Fruit fly (Drosophila melanogaster) whole organism, embryonic: ENCODE data around the gene CG6398.
A peak's percentile ranks its signal among the peaks of the same experiment; 100 is the strongest.

Experiments
- Asciz ChIP-seq: fragments of 200-800 bp; sonication (Bioruptor generic); optimal IDR thresholded peaks from 2 replicates; lab custom pipeline; 2017; ENCODE audit warnings: missing biosample characterization, mild to moderate bottlenecking, missing genetic modification characterization, missing genetic modification reagents
- C15 ChIP-seq: fragments of 200-800 bp; sonication (Bioruptor generic); IDR thresholded peaks from 3 replicates; pipeline ENCODE4 v1.3.6; 2022; ENCODE audit warnings: missing biosample characterization, missing genetic modification characterization
- CG1024 ChIP-seq: fragments of 200-800 bp; sonication (Bioruptor generic); IDR thresholded peaks from 2 replicates; pipeline ENCODE4 v1.3.6; 2022; ENCODE audit warnings: missing biosample characterization, missing genetic modification characterization
- CG10267 ChIP-seq: fragments of 200-800 bp; sonication (Bioruptor generic); optimal IDR thresholded peaks from 2 replicates; lab custom pipeline; 2018; ENCODE audit warnings: missing biosample characterization, mild to moderate bottlenecking, missing genetic modification characterization, moderate library complexity
- CG10979 ChIP-seq: fragments of 200-800 bp; sonication (Bioruptor generic); optimal IDR thresholded peaks from 2 replicates; lab custom pipeline; 2018; ENCODE audit warnings: missing biosample characterization, mild to moderate bottlenecking, missing genetic modification characterization, moderate library complexity
- CG15011 ChIP-seq: fragments of 200-800 bp; sonication (Bioruptor generic); optimal IDR thresholded peaks from 3 replicates; lab custom pipeline; 2018; ENCODE audit warnings: missing biosample characterization, mild to moderate bottlenecking, missing genetic modification characterization
- CG1529 ChIP-seq: fragments of 200-800 bp; sonication (Bioruptor generic); optimal IDR thresholded peaks from 3 replicates; lab custom pipeline; 2018; ENCODE audit warnings: missing biosample characterization, missing genetic modification characterization
- CG2116 ChIP-seq: fragments of 200-800 bp; sonication (Bioruptor generic); optimal IDR thresholded peaks from 3 replicates; lab custom pipeline; 2018; ENCODE audit warnings: missing biosample characterization, mild to moderate bottlenecking, missing genetic modification characterization
- CG2202 ChIP-seq: fragments of 200-800 bp; sonication (Bioruptor generic); optimal IDR thresholded peaks from 2 replicates; lab custom pipeline; 2018; ENCODE audit warnings: missing biosample characterization, mild to moderate bottlenecking, missing genetic modification characterization
- CG5953 ChIP-seq: fragments of 200-800 bp; sonication (Bioruptor generic); IDR thresholded peaks from 2 replicates; pipeline ENCODE4 v1.3.6; 2022; ENCODE audit warnings: missing biosample characterization, missing genetic modification characterization
- CG6254 ChIP-seq: fragments of 200-800 bp; sonication (Bioruptor generic); optimal IDR thresholded peaks from 3 replicates; lab custom pipeline; 2017; ENCODE audit warnings: mild to moderate bottlenecking, missing biosample characterization, missing genetic modification reagents, missing genetic modification characterization
- CG6854 ChIP-seq: fragments of 200-800 bp; sonication (Bioruptor generic); optimal IDR thresholded peaks from 3 replicates; lab custom pipeline; 2017; ENCODE audit warnings: missing biosample characterization, mild to moderate bottlenecking, missing genetic modification characterization
- CG7372 ChIP-seq: fragments of 200-800 bp; sonication (Bioruptor generic); IDR thresholded peaks from 2 replicates; pipeline ENCODE4 v1.3.6; 2022; ENCODE audit warnings: missing biosample characterization, missing genetic modification characterization
- CG7786 ChIP-seq: fragments of 200-800 bp; sonication (Bioruptor generic); optimal IDR thresholded peaks from 2 replicates; lab custom pipeline; 2016; ENCODE audit warnings: missing biosample characterization, missing genetic modification characterization
- CG7928 ChIP-seq: fragments of 200-800 bp; sonication (Bioruptor generic); optimal IDR thresholded peaks from 2 replicates; lab custom pipeline; 2017; ENCODE audit warnings: missing biosample characterization, mild to moderate bottlenecking, missing genetic modification characterization
- CG8089 ChIP-seq: fragments of 200-800 bp; sonication (Bioruptor generic); optimal IDR thresholded peaks from 3 replicates; lab custom pipeline; 2016; ENCODE audit warnings: missing biosample characterization, missing genetic modification characterization
- CG8478 ChIP-seq: fragments of >200 bp; optimal IDR thresholded peaks from 2 replicates; lab custom pipeline; 2018
- CHES-1-like ChIP-seq: fragments of 200-800 bp; sonication (Bioruptor generic); optimal IDR thresholded peaks from 2 replicates; lab custom pipeline; 2016; ENCODE audit warnings: missing biosample characterization, missing genetic modification characterization
- CTCF ChIP-seq: fragments of 200-800 bp; sonication (Bioruptor generic); optimal IDR thresholded peaks from 2 replicates; lab custom pipeline; 2017; ENCODE audit warnings: missing biosample characterization, mild to moderate bottlenecking, missing genetic modification characterization, moderate library complexity
- D19B ChIP-seq: fragments of 200-800 bp; sonication (Bioruptor generic); optimal IDR thresholded peaks from 2 replicates; lab custom pipeline; 2017; ENCODE audit warnings: missing biosample characterization, mild to moderate bottlenecking, missing genetic modification characterization
- Dip3 ChIP-seq: fragments of 200-800 bp; sonication (Bioruptor generic); optimal IDR thresholded peaks from 3 replicates; lab custom pipeline; 2016; ENCODE audit warnings: missing biosample characterization, missing genetic modification characterization
- Eip74EF ChIP-seq, 2 experiments: fragments of 200-800 bp in 1 of 2; fragments of >200 bp in 1 of 2; sonication (Bioruptor generic) in 1 of 2; optimal IDR thresholded peaks; 2 replicates each; lab custom pipeline; 2017 to 2019; ENCODE audit warnings: missing biosample characterization in 2 of 2, missing genetic modification characterization in 2 of 2, mild to moderate bottlenecking in 1 of 2, moderate library complexity in 1 of 2
- HLH4C ChIP-seq: fragments of 200-800 bp; sonication (Bioruptor generic); IDR thresholded peaks from 3 replicates; pipeline ENCODE4 v1.3.6; 2022; ENCODE audit warnings: missing biosample characterization, missing genetic modification characterization; ENCODE audit not compliant: partially characterized antibody
- Lhr ChIP-seq: fragments of 200-800 bp; sonication (Bioruptor generic); optimal IDR thresholded peaks from 3 replicates; lab custom pipeline; 2017; ENCODE audit warnings: mild to moderate bottlenecking, missing biosample characterization, missing genetic modification reagents, missing genetic modification characterization
- MBD-R2 ChIP-seq: fragments of 200-800 bp; sonication (Bioruptor generic); IDR thresholded peaks from 2 replicates; pipeline ENCODE4 v1.3.6; 2022; ENCODE audit warnings: missing biosample characterization, missing genetic modification characterization
- Opbp ChIP-seq: fragments of 200-800 bp; sonication (Bioruptor generic); IDR thresholded peaks from 3 replicates; pipeline ENCODE4 v1.3.6; 2022; ENCODE audit warnings: missing biosample characterization, missing genetic modification characterization; ENCODE audit not compliant: partially characterized antibody
- Rfx ChIP-seq: fragments of 200-800 bp; sonication (Bioruptor generic); IDR thresholded peaks from 2 replicates; pipeline ENCODE4 v1.3.6; 2022; ENCODE audit warnings: missing biosample characterization, missing genetic modification characterization
- cato ChIP-seq: fragments of 200-800 bp; sonication (Bioruptor generic); optimal IDR thresholded peaks from 2 replicates; lab custom pipeline; 2016; ENCODE audit warnings: missing biosample characterization, missing genetic modification characterization, borderline replicate concordance
- dati ChIP-seq: fragments of 200-800 bp; sonication (Bioruptor generic); IDR thresholded peaks from 2 replicates; pipeline ENCODE4 v1.3.6; 2022; ENCODE audit warnings: missing biosample characterization, missing genetic modification characterization
- dmrt99B ChIP-seq: fragments of 200-800 bp; sonication (Bioruptor generic); optimal IDR thresholded peaks from 2 replicates; lab custom pipeline; 2018; ENCODE audit warnings: missing biosample characterization, mild to moderate bottlenecking, missing genetic modification characterization, moderate library complexity
- gro ChIP-seq: fragments of 200-800 bp; sonication (Bioruptor generic); optimal IDR thresholded peaks from 2 replicates; lab custom pipeline; 2016; ENCODE audit warnings: missing biosample characterization, missing genetic modification characterization
- ken ChIP-seq: fragments of 200-800 bp; sonication (Bioruptor generic); IDR thresholded peaks from 3 replicates; pipeline ENCODE4 v1.3.6; 2022; ENCODE audit warnings: missing biosample characterization, missing genetic modification characterization
- kni ChIP-seq: fragments of 200-800 bp; sonication (Bioruptor generic); optimal IDR thresholded peaks from 3 replicates; lab custom pipeline; 2017; ENCODE audit warnings: mild to moderate bottlenecking, missing biosample characterization, missing genetic modification reagents, missing genetic modification characterization
- lmd ChIP-seq: fragments of 200-800 bp; sonication (Bioruptor generic); IDR thresholded peaks from 2 replicates; pipeline ENCODE4 v1.3.6; 2022; ENCODE audit warnings: missing biosample characterization, missing genetic modification characterization
- luna ChIP-seq: fragments of 200-800 bp; sonication (Bioruptor generic); optimal IDR thresholded peaks from 2 replicates; lab custom pipeline; 2016; ENCODE audit warnings: missing biosample characterization, missing genetic modification characterization
- maf-S ChIP-seq: fragments of 200-800 bp; sonication (Bioruptor generic); optimal IDR thresholded peaks from 2 replicates; lab custom pipeline; 2016; ENCODE audit warnings: missing biosample characterization, missing genetic modification characterization
- nerfin-1 ChIP-seq: fragments of 200-800 bp; sonication (Bioruptor generic); optimal IDR thresholded peaks from 3 replicates; lab custom pipeline; 2019; ENCODE audit warnings: missing biosample characterization, mild to moderate bottlenecking, missing genetic modification characterization, moderate library complexity
- nom ChIP-seq: fragments of 200-800 bp; sonication (Bioruptor generic); optimal IDR thresholded peaks from 2 replicates; lab custom pipeline; 2017; ENCODE audit warnings: missing biosample characterization, missing genetic modification characterization, mild to moderate bottlenecking, moderate library complexity, missing genetic modification reagents
- oc ChIP-seq: fragments of 200-800 bp; sonication (Bioruptor generic); optimal IDR thresholded peaks from 2 replicates; lab custom pipeline; 2018; ENCODE audit warnings: missing biosample characterization, mild to moderate bottlenecking, missing genetic modification characterization, moderate library complexity
- org-1 ChIP-seq: fragments of 200-800 bp; sonication (Bioruptor generic); optimal IDR thresholded peaks from 2 replicates; lab custom pipeline; 2017; ENCODE audit warnings: missing biosample characterization, missing genetic modification characterization
- pan ChIP-seq, 4 experiments: fragments of >200 bp in 3 of 4; fragments of 200-800 bp in 1 of 4; sonication (Bioruptor generic) in 1 of 4; optimal IDR thresholded peaks in 3 of 4; IDR thresholded peaks in 1 of 4; 2 replicates each; pipeline versions ENCODE4 v1.3.6 to Lab custom; 2017 to 2022; ENCODE audit warnings: missing biosample characterization in 2 of 4, missing genetic modification characterization in 2 of 4, mixed read lengths in 1 of 4
- prd ChIP-seq, 3 experiments: fragments of >200 bp in 2 of 3; fragments of 200-800 bp in 1 of 3; sonication (Bioruptor generic) in 1 of 3; optimal IDR thresholded peaks in 2 of 3; IDR thresholded peaks in 1 of 3; 2 replicates in 2 of 3; 3 replicates in 1 of 3; pipeline versions ENCODE4 v1.3.6 to Lab custom; 2017 to 2022; ENCODE audit warnings: missing biosample characterization in 1 of 3, missing genetic modification characterization in 1 of 3
- psq ChIP-seq: fragments of 200-800 bp; sonication (Bioruptor generic); optimal IDR thresholded peaks from 2 replicates; lab custom pipeline; 2017; ENCODE audit warnings: missing biosample characterization, missing genetic modification characterization
- pum ChIP-seq: fragments of 200-800 bp; sonication (Bioruptor generic); optimal IDR thresholded peaks from 2 replicates; lab custom pipeline; 2016; ENCODE audit warnings: missing biosample characterization, missing genetic modification characterization
- sd ChIP-seq: fragments of 200-800 bp; sonication (Bioruptor generic); optimal IDR thresholded peaks from 3 replicates; lab custom pipeline; 2018; ENCODE audit warnings: missing biosample characterization, mild to moderate bottlenecking, missing genetic modification characterization, moderate library complexity
- sna ChIP-seq: fragments of 200-800 bp; sonication (Bioruptor generic); IDR thresholded peaks from 2 replicates; pipeline ENCODE4 v1.3.6; 2022; ENCODE audit warnings: missing biosample characterization, missing genetic modification characterization; ENCODE audit not compliant: partially characterized antibody
- tll ChIP-seq, 2 experiments: fragments of 200-800 bp in 1 of 2; fragments of >200 bp in 1 of 2; sonication (Bioruptor generic) in 1 of 2; optimal IDR thresholded peaks; 2 replicates each; lab custom pipeline; 2017 to 2019; ENCODE audit warnings: missing biosample characterization in 2 of 2, missing genetic modification characterization in 2 of 2, mild to moderate bottlenecking in 1 of 2, moderate library complexity in 1 of 2
- tna ChIP-seq: fragments of 200-800 bp; sonication (Bioruptor generic); IDR thresholded peaks from 2 replicates; pipeline ENCODE4 v1.3.6; 2022; ENCODE audit warnings: missing biosample characterization, missing genetic modification characterization; ENCODE audit not compliant: partially characterized antibody
- trem ChIP-seq: fragments of 200-800 bp; optimal IDR thresholded peaks from 3 replicates; lab custom pipeline; 2019; ENCODE audit warnings: missing biosample characterization, mild to moderate bottlenecking, missing genetic modification characterization, moderate library complexity
- unc-4 ChIP-seq: fragments of 200-800 bp; sonication (Bioruptor generic); IDR thresholded peaks from 2 replicates; pipeline ENCODE4 v1.3.6; 2022; ENCODE audit warnings: missing biosample characterization, missing genetic modification characterization; ENCODE audit not compliant: partially characterized antibody

CG6398 gene

dm6 chrX:17830211-17830616, 414 bp upstream of the CG6398 start (continued):
- TF ChIP-seq prd (optimal IDR thresholded peaks at IDR 0.05; lab: Kevin White, UChicago), result no peak
- TF ChIP-seq prd (GFP tag; IDR thresholded peaks at IDR 0.05; lab: Robert Waterston, UW), result peak; percentile 19; the same call in 1 of the 3 replicates
- TF ChIP-seq sd, result no peak
- TF ChIP-seq kni (GFP tag; lab: Kevin White, UChicago), result no peak
- peak; percentile 20 for TF ChIP-seq CG7786
- TF ChIP-seq org-1, result peak; percentile 14
- peak; percentile 19 for TF ChIP-seq CHES-1-like (GFP tag; lab: Kevin White, UChicago)
- TF ChIP-seq CG7928 (GFP tag; lab: Kevin White, UChicago), result no peak
- no peak for TF ChIP-seq CG1529
- TF ChIP-seq MBD-R2 (GFP tag; lab: Robert Waterston, UW), result no peak
- TF ChIP-seq nerfin-1 (tag; lab: Kevin White, UChicago), result no peak
- no peak for TF ChIP-seq oc (tag; lab: Kevin White, UChicago)
- TF ChIP-seq CG2202, result peak; percentile 12
- TF ChIP-seq cato (GFP tag; lab: Kevin White, UChicago), result no peak
- TF ChIP-seq CTCF, result no peak
- no peak for TF ChIP-seq CG1024 (GFP tag; lab: Robert Waterston, UW)
- no peak for TF ChIP-seq Lhr (GFP tag; lab: Kevin White, UChicago)
- TF ChIP-seq Eip74EF (GFP tag; optimal IDR thresholded peaks at IDR 0.05; lab: Kevin White, UChicago), result no peak
- TF ChIP-seq Rfx (GFP tag; lab: Robert Waterston, UW), result no peak
- TF ChIP-seq CG10979 (tag; lab: Kevin White, UChicago), result peak; percentile 51
- no peak for TF ChIP-seq tna (GFP tag; lab: Robert Waterston, UW)
- peak; percentile 38 for TF ChIP-seq CG10267 (tag; lab: Kevin White, UChicago)
- TF ChIP-seq CG8089, result no peak
- TF ChIP-seq CG6254 (GFP tag; lab: Kevin White, UChicago), result no peak
- TF ChIP-seq sna (GFP tag; lab: Robert Waterston, UW), result no peak
- TF ChIP-seq CG7372, result no peak
- no peak for TF ChIP-seq dati (GFP tag; lab: Robert Waterston, UW)
- TF ChIP-seq CG8478, result no peak
- peak; percentile 3 for TF ChIP-seq dmrt99B (tag; lab: Kevin White, UChicago)
- TF ChIP-seq C15 (GFP tag; lab: Robert Waterston, UW), result no peak
- no peak for TF ChIP-seq CG5953 (GFP tag; lab: Robert Waterston, UW)
- TF ChIP-seq lmd (GFP tag; lab: Robert Waterston, UW), result no peak
- no peak for TF ChIP-seq D19B
- TF ChIP-seq maf-S, result no peak
- TF ChIP-seq psq (GFP tag; lab: Kevin White, UChicago), result no peak
- peak; percentile 65 to 79 for TF ChIP-seq tll (GFP tag; optimal IDR thresholded peaks at IDR 0.05; lab: Kevin White, UChicago)
- no peak for TF ChIP-seq HLH4C (GFP tag; lab: Robert Waterston, UW)
- TF ChIP-seq CG15011 (GFP tag; lab: Kevin White, UChicago), result peak; percentile 33
- no peak for TF ChIP-seq Asciz
- no peak for TF ChIP-seq CG6854 (GFP tag; lab: Kevin White, UChicago)
- peak; percentile 34 for TF ChIP-seq pum (GFP tag; lab: Kevin White, UChicago)
- peak; percentile 6 for TF ChIP-seq trem (tag; lab: Kevin White, UChicago)
- TF ChIP-seq luna (GFP tag; lab: Kevin White, UChicago), result no peak
- no peak for TF ChIP-seq Dip3 (GFP tag; lab: Kevin White, UChicago)
- no peak for TF ChIP-seq gro (GFP tag; lab: Kevin White, UChicago)
- no peak for TF ChIP-seq CG2116 (GFP tag; lab: Kevin White, UChicago)
- TF ChIP-seq unc-4, result no peak
- TF ChIP-seq Opbp, result no peak
- no peak for TF ChIP-seq pan (optimal IDR thresholded peaks at IDR 0.05; lab: Kevin White, UChicago)
- no peak for TF ChIP-seq pan (GFP tag; optimal IDR thresholded peaks at IDR 0.05 in 1 of 2, IDR thresholded peaks at IDR 0.05 in 1 of 2)
- TF ChIP-seq ken (GFP tag; lab: Robert Waterston, UW), result no peak
- TF ChIP-seq nom, result no peak
